Worm (Caenorhabditis elegans) whole organism, L3 larva: ENCODE data around the gene gcy-25.

ENCODE experiments used
- elt-1 ChIP-seq: fragments of 150-350 bp; optimal IDR thresholded peaks from 2 replicates; lab custom pipeline; 2014; ENCODE audit warnings: missing biosample characterization, missing genetic modification characterization
- elt-3 ChIP-seq, 3 experiments: fragments of 150-350 bp in 1 of 3; sonication (generic microtip) in 2 of 3; optimal IDR thresholded peaks; 2 replicates in 2 of 3; 4 replicates in 1 of 3; lab custom pipeline; 2014 to 2017; ENCODE audit warnings: missing biosample characterization in 3 of 3, missing genetic modification characterization in 3 of 3
- mdl-1 ChIP-seq: fragments of 150-350 bp; optimal IDR thresholded peaks from 2 replicates; lab custom pipeline; 2014; ENCODE audit warnings: missing biosample characterization, missing genetic modification characterization
- nhr-67 ChIP-seq: fragments of 150-350 bp; optimal IDR thresholded peaks from 2 replicates; lab custom pipeline; 2014; ENCODE audit warnings: missing biosample characterization, missing genetic modification characterization
- pha-4 ChIP-seq: fragments of 150-350 bp; optimal IDR thresholded peaks from 2 replicates; lab custom pipeline; 2014; ENCODE audit warnings: missing biosample characterization, missing genetic modification reagents, missing genetic modification characterization
- unc-62 ChIP-seq: fragments of 150-350 bp; sonication (generic microtip); optimal IDR thresholded peaks from 4 replicates; lab custom pipeline; 2014; ENCODE audit warnings: missing biosample characterization, missing genetic modification reagents, missing genetic modification characterization
- ztf-4 ChIP-seq: fragments of 150-350 bp; optimal IDR thresholded peaks from 2 replicates; lab custom pipeline; 2014; ENCODE audit warnings: missing biosample characterization, missing genetic modification characterization

- no peak for TF ChIP-seq unc-62
- TF ChIP-seq nhr-67, result no peak
- TF ChIP-seq mdl-1 (tag; lab: Kevin White, UChicago), result no peak
- TF ChIP-seq elt-3 (tag; optimal IDR thresholded peaks at IDR 0.05; lab: Kevin White, UChicago), result no peak
- no peak for TF ChIP-seq pha-4 (tag; lab: Kevin White, UChicago)
- TF ChIP-seq ztf-4 (tag; lab: Kevin White, UChicago), result no peak
- TF ChIP-seq elt-1 (tag; lab: Kevin White, UChicago), result no peak
Observed at ce11 chrIV:15868288-15868687, 4.4 kb upstream of the gcy-25 start.
